Fruit fly (Drosophila melanogaster) whole organism, embryonic: ENCODE measurements around the gene CG6149.

ENCODE experiments used
- Bdp1 ChIP-seq: fragments of 200-800 bp; sonication (Bioruptor generic); optimal IDR thresholded peaks from 3 replicates; lab custom pipeline; 2016; ENCODE audit warnings: missing biosample characterization, missing genetic modification characterization
- C15 ChIP-seq: fragments of 200-800 bp; sonication (Bioruptor generic); IDR thresholded peaks from 3 replicates; pipeline ENCODE4 v1.3.6; 2022; ENCODE audit warnings: missing biosample characterization, missing genetic modification characterization
- CG10209 ChIP-seq: fragments of 200-800 bp; sonication (Bioruptor generic); optimal IDR thresholded peaks from 3 replicates; lab custom pipeline; 2017; ENCODE audit warnings: missing biosample characterization, mild to moderate bottlenecking, missing genetic modification characterization, missing genetic modification reagents
- CG1024 ChIP-seq: fragments of 200-800 bp; sonication (Bioruptor generic); IDR thresholded peaks from 2 replicates; pipeline ENCODE4 v1.3.6; 2022; ENCODE audit warnings: missing biosample characterization, missing genetic modification characterization
- CG10979 ChIP-seq: fragments of 200-800 bp; sonication (Bioruptor generic); optimal IDR thresholded peaks from 2 replicates; lab custom pipeline; 2018; ENCODE audit warnings: missing biosample characterization, mild to moderate bottlenecking, missing genetic modification characterization, moderate library complexity
- CG11085 ChIP-seq: fragments of 200-800 bp; sonication (Bioruptor generic); IDR thresholded peaks from 2 replicates; pipeline ENCODE4 v1.3.6; 2022; ENCODE audit warnings: missing biosample characterization, missing genetic modification characterization
- CG12155 ChIP-seq: fragments of 200-800 bp; sonication (Bioruptor generic); optimal IDR thresholded peaks from 3 replicates; lab custom pipeline; 2016; ENCODE audit warnings: missing biosample characterization, missing genetic modification characterization
- CG13424 ChIP-seq: fragments of 200-800 bp; sonication (Bioruptor generic); optimal IDR thresholded peaks from 2 replicates; lab custom pipeline; 2019; ENCODE audit warnings: missing biosample characterization, mild to moderate bottlenecking, missing genetic modification characterization, moderate library complexity
- CG16813 ChIP-seq: fragments of 200-800 bp; sonication (Bioruptor generic); IDR thresholded peaks from 3 replicates; pipeline ENCODE4 v1.3.6; 2022; ENCODE audit warnings: missing biosample characterization, missing genetic modification characterization; ENCODE audit not compliant: partially characterized antibody
- CG3163 ChIP-seq: fragments of 200-800 bp; sonication (Bioruptor generic); optimal IDR thresholded peaks from 3 replicates; lab custom pipeline; 2016; ENCODE audit warnings: missing biosample characterization, missing genetic modification characterization
- CG32767 ChIP-seq: fragments of 200-800 bp; sonication (Bioruptor generic); IDR thresholded peaks from 2 replicates; pipeline ENCODE4 v1.3.6; 2022; ENCODE audit warnings: missing biosample characterization, missing genetic modification characterization
- CG5245 ChIP-seq: fragments of 200-800 bp; sonication (Bioruptor generic); optimal IDR thresholded peaks from 3 replicates; lab custom pipeline; 2016; ENCODE audit warnings: missing biosample characterization, missing genetic modification characterization
- CG5953 ChIP-seq: fragments of 200-800 bp; sonication (Bioruptor generic); IDR thresholded peaks from 2 replicates; pipeline ENCODE4 v1.3.6; 2022; ENCODE audit warnings: missing biosample characterization, missing genetic modification characterization
- CG6813 ChIP-seq: fragments of 200-800 bp; sonication (Bioruptor generic); optimal IDR thresholded peaks from 2 replicates; lab custom pipeline; 2017; ENCODE audit warnings: missing biosample characterization, missing genetic modification characterization, mild to moderate bottlenecking, moderate library complexity, missing genetic modification reagents
- CG7839 ChIP-seq: fragments of 200-800 bp; sonication (Bioruptor generic); optimal IDR thresholded peaks from 3 replicates; lab custom pipeline; 2018; ENCODE audit warnings: missing biosample characterization, mild to moderate bottlenecking, missing genetic modification characterization, moderate library complexity
- CG8765 ChIP-seq: fragments of 200-800 bp; sonication (Bioruptor generic); IDR thresholded peaks from 2 replicates; pipeline ENCODE4 v1.3.6; 2022; ENCODE audit warnings: missing biosample characterization, missing genetic modification characterization
- CG9727 ChIP-seq: fragments of 200-800 bp; sonication (Bioruptor generic); optimal IDR thresholded peaks from 3 replicates; lab custom pipeline; 2017; ENCODE audit warnings: missing biosample characterization, mild to moderate bottlenecking, missing genetic modification characterization
- CG9932 ChIP-seq: fragments of 200-800 bp; sonication (Bioruptor generic); IDR thresholded peaks from 2 replicates; pipeline ENCODE4 v1.3.6; 2022; ENCODE audit warnings: missing biosample characterization, missing genetic modification characterization
- Dip2 ChIP-seq: fragments of 200-800 bp; sonication (Bioruptor generic); IDR thresholded peaks from 2 replicates; pipeline ENCODE4 v1.3.6; 2022; ENCODE audit warnings: missing biosample characterization, missing genetic modification characterization
- Dref ChIP-seq: fragments of 200-800 bp; sonication (Bioruptor generic); IDR thresholded peaks from 2 replicates; pipeline ENCODE4 v1.3.6; 2022; ENCODE audit warnings: missing biosample characterization, missing genetic modification characterization
- Drgx ChIP-seq: fragments of 200-800 bp; sonication (Bioruptor generic); IDR thresholded peaks from 2 replicates; pipeline ENCODE4 v1.3.6; 2022; ENCODE audit warnings: missing biosample characterization, missing genetic modification characterization
- Ets97D ChIP-seq: fragments of 200-800 bp; sonication (Bioruptor generic); optimal IDR thresholded peaks from 3 replicates; lab custom pipeline; 2016; ENCODE audit warnings: missing biosample characterization, missing genetic modification characterization
- HmgD ChIP-seq: fragments of 200-800 bp; sonication (Bioruptor generic); optimal IDR thresholded peaks from 3 replicates; lab custom pipeline; 2016; ENCODE audit warnings: missing biosample characterization, missing genetic modification characterization
- Oli ChIP-seq: fragments of 200-800 bp; sonication (Bioruptor generic); optimal IDR thresholded peaks from 2 replicates; lab custom pipeline; 2018; ENCODE audit warnings: missing biosample characterization, mild to moderate bottlenecking, missing genetic modification characterization, moderate library complexity
- Pdp1 ChIP-seq, 2 experiments: fragments of 200-800 bp; sonication (Bioruptor generic); optimal IDR thresholded peaks; 3 replicates each; lab custom pipeline; 2016; ENCODE audit warnings: missing biosample characterization in 2 of 2, missing genetic modification characterization in 2 of 2, mild to moderate bottlenecking in 1 of 2, moderate library complexity in 1 of 2
- Ravus ChIP-seq: fragments of 200-800 bp; sonication (Bioruptor generic); IDR thresholded peaks from 2 replicates; pipeline ENCODE4 v1.3.6; 2022; ENCODE audit warnings: missing biosample characterization, missing genetic modification characterization
- Spps ChIP-seq: fragments of 200-800 bp; sonication (Bioruptor generic); optimal IDR thresholded peaks from 2 replicates; lab custom pipeline; 2018; ENCODE audit warnings: missing biosample characterization, mild to moderate bottlenecking, missing genetic modification characterization
- Xbp1 ChIP-seq: fragments of 200-800 bp; sonication (Bioruptor generic); optimal IDR thresholded peaks from 3 replicates; lab custom pipeline; 2016; ENCODE audit warnings: missing biosample characterization, mild to moderate bottlenecking, missing genetic modification characterization
- Xrp1 ChIP-seq: fragments of 200-800 bp; sonication (Bioruptor generic); IDR thresholded peaks from 2 replicates; pipeline ENCODE4 v1.3.6; 2022; ENCODE audit warnings: missing biosample characterization, missing genetic modification characterization
- bab2 ChIP-seq: fragments of 200-800 bp; sonication (Bioruptor generic); optimal IDR thresholded peaks from 2 replicates; lab custom pipeline; 2016; ENCODE audit warnings: missing biosample characterization, missing genetic modification characterization
- bsh ChIP-seq, 2 experiments: fragments of 200-800 bp; sonication (Bioruptor generic); optimal IDR thresholded peaks; 2 replicates each; lab custom pipeline; 2017 to 2018; ENCODE audit warnings: mild to moderate bottlenecking in 2 of 2, missing biosample characterization in 2 of 2, missing genetic modification characterization in 2 of 2, moderate library complexity in 1 of 2
- chn ChIP-seq: fragments of 200-800 bp; sonication (Bioruptor generic); optimal IDR thresholded peaks from 2 replicates; lab custom pipeline; 2016; ENCODE audit warnings: missing biosample characterization, missing genetic modification characterization
- cwo ChIP-seq: fragments of 200-800 bp; sonication (Bioruptor generic); optimal IDR thresholded peaks from 3 replicates; lab custom pipeline; 2017; ENCODE audit warnings: missing biosample characterization, missing genetic modification characterization, mild to moderate bottlenecking, moderate library complexity, missing genetic modification reagents
- esg ChIP-seq: fragments of 200-800 bp; sonication (Bioruptor generic); conservative IDR thresholded peaks from 2 replicates; pipeline ENCODE4 v1.3.6; 2022; ENCODE audit warnings: missing biosample characterization, missing genetic modification characterization
- gem ChIP-seq: fragments of 200-800 bp; sonication (Bioruptor generic); optimal IDR thresholded peaks from 2 replicates; lab custom pipeline; 2019; ENCODE audit warnings: missing biosample characterization, mild to moderate bottlenecking, missing genetic modification characterization, moderate library complexity
- hkb ChIP-seq, 2 experiments: fragments of 200-800 bp in 1 of 2; fragments of >200 bp in 1 of 2; sonication (Bioruptor generic) in 1 of 2; IDR thresholded peaks in 1 of 2; optimal IDR thresholded peaks in 1 of 2; 2 replicates each; pipeline versions ENCODE4 v1.3.6 to Lab custom; 2017 to 2022; ENCODE audit warnings: missing biosample characterization in 1 of 2, missing genetic modification characterization in 1 of 2
- nmo ChIP-seq: fragments of 200-800 bp; sonication (Bioruptor generic); optimal IDR thresholded peaks from 2 replicates; lab custom pipeline; 2018; ENCODE audit warnings: missing biosample characterization, mild to moderate bottlenecking, missing genetic modification characterization, moderate library complexity
- org-1 ChIP-seq: fragments of 200-800 bp; sonication (Bioruptor generic); optimal IDR thresholded peaks from 2 replicates; lab custom pipeline; 2017; ENCODE audit warnings: missing biosample characterization, missing genetic modification characterization
- pho ChIP-seq: fragments of 200-800 bp; sonication (Bioruptor generic); optimal IDR thresholded peaks from 2 replicates; lab custom pipeline; 2016; ENCODE audit warnings: missing biosample characterization, missing genetic modification characterization
- pnt ChIP-seq: fragments of 200-800 bp; sonication (Bioruptor generic); optimal IDR thresholded peaks from 3 replicates; lab custom pipeline; 2016; ENCODE audit warnings: missing biosample characterization, missing genetic modification characterization
- rib ChIP-seq: fragments of 200-800 bp; sonication (Bioruptor generic); IDR thresholded peaks from 2 replicates; pipeline ENCODE4 v1.3.6; 2022; ENCODE audit warnings: missing biosample characterization, missing genetic modification characterization
- salm ChIP-seq: fragments of 200-800 bp; sonication (Bioruptor generic); optimal IDR thresholded peaks from 2 replicates; lab custom pipeline; 2018; ENCODE audit warnings: missing biosample characterization, mild to moderate bottlenecking, missing genetic modification characterization
- slp2 ChIP-seq: fragments of 200-800 bp; sonication (Bioruptor generic); optimal IDR thresholded peaks from 2 replicates; lab custom pipeline; 2016; ENCODE audit warnings: missing biosample characterization, missing genetic modification characterization
- sr ChIP-seq: fragments of 200-800 bp; sonication (Bioruptor generic); IDR thresholded peaks from 3 replicates; pipeline ENCODE4 v1.3.6; 2022; ENCODE audit warnings: missing biosample characterization, missing genetic modification characterization
- stwl ChIP-seq: fragments of 200-800 bp; sonication (Bioruptor generic); optimal IDR thresholded peaks from 3 replicates; lab custom pipeline; 2018; ENCODE audit warnings: missing biosample characterization, mild to moderate bottlenecking, missing genetic modification characterization, moderate library complexity
- unpg ChIP-seq: fragments of 200-800 bp; sonication (Bioruptor generic); optimal IDR thresholded peaks from 3 replicates; lab custom pipeline; 2018; ENCODE audit warnings: missing biosample characterization, mild to moderate bottlenecking, missing genetic modification characterization, moderate library complexity
- vvl ChIP-seq: fragments of 200-800 bp; sonication (Bioruptor generic); IDR thresholded peaks from 2 replicates; pipeline ENCODE4 v1.3.6; 2022; ENCODE audit warnings: missing biosample characterization, missing genetic modification characterization

Gene CG6149

DNA sequence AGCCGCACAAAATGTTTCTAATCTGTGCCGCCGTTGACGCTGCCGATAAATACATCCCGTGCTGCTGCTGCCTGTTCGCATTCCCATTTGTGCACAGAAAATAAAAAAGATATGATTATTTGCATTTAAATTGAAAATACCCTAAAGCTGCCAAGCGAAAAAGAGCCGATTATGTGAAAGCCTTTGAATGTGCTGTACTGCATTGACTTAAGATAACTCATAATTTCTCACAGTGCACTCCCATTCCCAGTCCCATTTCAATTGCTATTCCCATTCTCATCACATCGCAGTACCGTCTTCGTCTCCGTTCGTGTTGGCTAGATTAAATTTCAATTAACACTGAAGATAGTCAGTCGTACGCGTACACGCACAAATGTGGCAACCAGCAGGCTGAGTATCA, 13.7 kb upstream of the CG6149 start (continued):
- TF ChIP-seq CG9932 (GFP tag; lab: Robert Waterston, UW) (peak; percentile 66), CG8765 (GFP tag; lab: Robert Waterston, UW) (0 out of 2 replicates have a peak, but pooled peaks have one; percentile 28), Oli (tag; lab: Kevin White, UChicago) (peak; percentile 50), CG10979 (tag; lab: Kevin White, UChicago) (peak; percentile 65), CG12155 (GFP tag; lab: Kevin White, UChicago) (peak; percentile 21), C15 (GFP tag; lab: Robert Waterston, UW) (no peak), CG1024 (GFP tag; lab: Robert Waterston, UW) (peak; percentile 55; the same call in 1 of the 2 replicates), slp2 (GFP tag; lab: Kevin White, UChicago) (peak; percentile 54), CG5245 (GFP tag; lab: Kevin White, UChicago) (peak; percentile 66), Spps (no peak), CG9727 (peak; percentile 56), Ravus (GFP tag; lab: Robert Waterston, UW) (no peak), CG11085 (GFP tag; lab: Robert Waterston, UW) (no peak), pho (GFP tag; lab: Kevin White, UChicago) (peak; percentile 5), esg (GFP tag; lab: Robert Waterston, UW) (peak; percentile 67), cwo (GFP tag; lab: Kevin White, UChicago) (peak; percentile 37), CG10209 (GFP tag; lab: Kevin White, UChicago) (peak; percentile 46), salm (no peak), Ets97D (peak; percentile 32), hkb (optimal IDR thresholded peaks at IDR 0.05; lab: Kevin White, UChicago) (no peak), hkb (GFP tag; IDR thresholded peaks at IDR 0.05; lab: Robert Waterston, UW) (peak; percentile 61; the same call in 1 of the 2 replicates), sr (0 out of 3 replicates have a peak, but pooled peaks have one; percentile 37), CG13424 (tag; lab: Kevin White, UChicago) (peak; percentile 36), Xbp1 (peak; percentile 47), vvl (GFP tag; lab: Robert Waterston, UW) (peak; percentile 78), chn (GFP tag; lab: Kevin White, UChicago) (peak; percentile 54), Dref (GFP tag; lab: Robert Waterston, UW) (no peak), CG5953 (GFP tag; lab: Robert Waterston, UW) (0 out of 2 replicates have a peak, but pooled peaks have one; percentile 49), bab2 (GFP tag; lab: Kevin White, UChicago) (peak; percentile 54)

DNA sequence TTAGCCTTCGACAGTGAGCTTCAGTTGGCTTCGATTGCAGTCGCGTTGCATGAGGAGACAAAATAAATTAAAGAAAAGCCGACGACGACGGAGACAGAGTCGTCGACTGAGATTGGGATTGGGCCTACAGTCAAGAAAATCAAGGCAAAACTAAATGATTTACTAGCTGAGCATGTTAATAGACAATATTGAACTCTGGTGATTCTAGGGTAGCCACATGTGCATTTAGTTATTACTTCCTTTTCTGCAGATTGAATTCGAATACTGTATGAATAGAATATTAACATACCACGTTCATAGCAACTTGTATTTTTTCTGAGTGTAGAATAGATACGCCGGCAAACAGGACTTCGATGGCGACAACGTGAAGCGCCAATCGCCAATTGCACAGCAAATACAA, 13.1 kb upstream of the CG6149 start:
- TF ChIP-seq CG1024 (GFP tag; lab: Robert Waterston, UW) (no peak), Drgx (peak; percentile 74), bsh (GFP tag; optimal IDR thresholded peaks at IDR 0.05; lab: Kevin White, UChicago) (peak in 1 of 2 experiments; percentile 53), CG9727 (no peak)

DNA sequence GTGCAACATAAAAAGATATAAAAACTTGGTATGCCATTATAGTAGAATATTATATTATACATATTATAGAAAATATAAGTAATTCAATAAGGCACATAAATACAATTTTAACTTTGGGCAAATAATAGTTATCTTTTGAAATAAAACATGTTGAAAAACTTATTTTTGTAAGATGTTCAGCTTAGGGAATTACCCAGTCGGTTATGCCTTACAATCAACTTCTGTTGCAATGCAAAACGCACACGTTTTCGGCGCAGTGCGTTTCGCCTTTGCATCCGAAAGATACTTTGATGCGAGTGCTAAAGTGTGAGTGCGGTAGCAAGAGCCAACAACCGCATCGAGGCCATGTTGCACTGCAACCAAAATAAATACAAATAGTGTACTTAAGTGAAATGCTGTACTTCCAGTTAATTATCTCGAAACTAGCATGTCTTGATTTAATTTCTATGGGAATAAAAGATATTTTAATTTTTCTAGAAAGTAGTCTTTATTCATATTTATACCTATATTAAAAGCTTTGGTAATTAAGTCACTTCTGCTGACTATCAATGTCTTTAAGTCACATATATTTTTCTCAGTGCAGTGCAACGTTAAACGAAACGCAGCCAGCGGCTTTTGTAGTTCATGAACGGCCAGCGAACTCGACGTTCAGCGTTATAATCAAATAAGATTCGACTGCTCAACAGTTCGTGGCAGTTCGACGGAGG, 11.9 kb upstream of the CG6149 start:
- TF ChIP-seq pnt, result no peak
- peak; percentile 10 for TF ChIP-seq CG7839 (tag; lab: Kevin White, UChicago)
- peak; percentile 55 for TF ChIP-seq CG10979 (tag; lab: Kevin White, UChicago)
- no peak for TF ChIP-seq Bdp1 (GFP tag; lab: Kevin White, UChicago)
- no peak for TF ChIP-seq unpg (GFP tag; lab: Kevin White, UChicago)
- TF ChIP-seq Dip2 (GFP tag; lab: Robert Waterston, UW), result no peak
- no peak for TF ChIP-seq CG16813 (GFP tag; lab: Robert Waterston, UW)
- no peak for TF ChIP-seq org-1 (GFP tag; lab: Kevin White, UChicago)
- TF ChIP-seq rib (GFP tag; lab: Robert Waterston, UW), result no peak
- no peak for TF ChIP-seq HmgD (GFP tag; lab: Kevin White, UChicago)
- no peak for TF ChIP-seq CG32767 (GFP tag; lab: Robert Waterston, UW)
- TF ChIP-seq CG6813, result peak; percentile 4
- no peak for TF ChIP-seq stwl
- peak; percentile 35; the same call in 1 of the 2 replicates for TF ChIP-seq Xrp1 (GFP tag; lab: Robert Waterston, UW)
- TF ChIP-seq Pdp1 (GFP tag; optimal IDR thresholded peaks at IDR 0.05; lab: Kevin White, UChicago), result no peak
- peak; percentile 32 for TF ChIP-seq nmo
- peak; percentile 22 for TF ChIP-seq gem
- no peak for TF ChIP-seq CG3163 (GFP tag; lab: Kevin White, UChicago)
